Worm (Caenorhabditis elegans) whole organism, L4/young adult: Measurements from ENCODE around the gene Y53G8AR.1.

Experiments
- W03F9.2 ChIP-seq: fragments of 150-350 bp; optimal IDR thresholded peaks from 2 replicates; lab custom pipeline; 2014; ENCODE audit warnings: missing biosample characterization, missing genetic modification characterization
- dao-5 ChIP-seq: sonication (generic microtip); optimal IDR thresholded peaks from 2 replicates; lab custom pipeline; 2016; ENCODE audit warnings: missing genotype, missing genetic modification characterization, moderate library complexity, missing compliant biosample characterization
- him-1 ChIP-seq: sonication (generic microtip); optimal IDR thresholded peaks from 2 replicates; lab custom pipeline; 2016; ENCODE audit warnings: missing genotype, missing genetic modification reagents, missing genetic modification characterization, missing compliant biosample characterization

DNA sequence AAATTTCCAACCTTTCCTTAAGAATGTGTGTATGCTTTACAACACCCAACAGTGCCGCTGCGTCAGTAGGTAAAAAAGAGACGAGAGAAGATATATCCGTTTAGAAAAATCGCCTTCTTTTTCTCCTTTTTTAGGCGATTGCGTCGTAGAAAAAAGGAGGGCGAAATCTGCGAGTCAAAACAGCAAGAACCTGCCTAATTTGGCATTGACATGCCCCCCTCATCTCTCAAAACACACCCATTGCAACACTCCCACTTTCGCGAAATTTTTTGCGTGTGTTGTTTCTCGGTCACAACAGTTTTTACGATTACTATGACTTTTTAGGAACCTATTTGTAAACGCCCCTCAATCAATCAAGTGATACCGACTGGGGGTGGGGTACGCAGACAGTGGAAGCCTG, 18.8 kb downstream of the Y53G8AR.1 start:
- no peak for TF ChIP-seq him-1
- no peak for TF ChIP-seq W03F9.2
- no peak for TF ChIP-seq dao-5
